Worm (Caenorhabditis elegans): Measurements from ENCODE around the gene nhr-106.

- no peak for TF ChIP-seq nhr-77 (tag; optimal IDR thresholded peaks at IDR 0.05)
- no peak for TF ChIP-seq C34F6.9 (tag; optimal IDR thresholded peaks at IDR 0.05)
- TF ChIP-seq ama-1 (optimal IDR thresholded peaks at IDR 0.05), result no peak
Observed at ce11 chrV:468460-468859, 21.0 kb upstream of the nhr-106 start, which contains the start of gene srbc-57.
